Worm (Caenorhabditis elegans): Measurements from ENCODE around the gene tyr-6.

DNA sequence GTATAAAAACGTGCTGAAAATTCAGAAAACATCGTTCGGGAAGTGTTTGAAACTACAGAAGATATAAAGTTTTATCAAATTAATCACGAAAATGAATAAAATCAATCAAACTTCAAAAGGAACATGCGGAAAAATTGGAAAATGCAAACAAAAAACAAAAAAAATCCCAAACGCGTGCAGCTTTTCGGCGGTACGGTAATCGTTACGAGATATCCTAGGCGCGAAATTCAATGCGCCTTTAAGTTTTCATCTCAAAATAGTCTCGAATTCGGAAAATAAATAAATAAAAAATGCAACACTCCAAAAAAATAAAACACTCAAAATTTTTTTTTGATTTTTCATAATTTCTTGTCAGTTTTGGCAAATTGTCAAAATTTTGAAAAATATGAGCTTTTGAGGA lies 49.5 kb downstream of the tyr-6 start:
- TF ChIP-seq fkh-10 (GFP tag; optimal IDR thresholded peaks at IDR 0.05) (no peak), lin-15B (tag; optimal IDR thresholded peaks at IDR 0.05) (no peak), egl-27 (tag; optimal IDR thresholded peaks at IDR 0.05) (no peak), ceh-9 (tag; optimal IDR thresholded peaks at IDR 0.05) (no peak), nhr-237 (tag; optimal IDR thresholded peaks at IDR 0.05) (no peak), ztf-4 (tag; optimal IDR thresholded peaks at IDR 0.05) (no peak), mdl-1 (tag; optimal IDR thresholded peaks at IDR 0.05) (no peak), lsy-12 (tag; optimal IDR thresholded peaks at IDR 0.05) (no peak)

Data from whole organism, L3 larva.